Fruit fly (Drosophila melanogaster) whole organism, wandering third instar larva: ENCODE measurements around the gene CG11997.

ENCODE experiments used
- CG32264 ChIP-seq: fragments of 200-800 bp; sonication (Bioruptor generic); optimal IDR thresholded peaks from 2 replicates; lab custom pipeline; 2016; ENCODE audit warnings: missing biosample characterization, missing genetic modification characterization
- CrebA ChIP-seq: fragments of 200-800 bp; sonication (Bioruptor generic); optimal IDR thresholded peaks from 2 replicates; lab custom pipeline; 2016; ENCODE audit warnings: missing biosample characterization, mild to moderate bottlenecking, missing genetic modification characterization, borderline replicate concordance
- Dif ChIP-seq: fragments of 200-275, 200-300 bp; sonication (Bioruptor generic); optimal IDR thresholded peaks from 2 replicates; lab custom pipeline; 2018; ENCODE audit warnings: missing biosample characterization, missing genetic modification characterization; ENCODE audit not compliant: partially characterized antibody
- GATAd ChIP-seq: sonication (Bioruptor generic); optimal IDR thresholded peaks from 2 replicates; lab custom pipeline; 2016; ENCODE audit warnings: missing biosample characterization, missing genetic modification characterization
- HLH106 ChIP-seq: fragments of 200-800 bp; optimal IDR thresholded peaks from 3 replicates; lab custom pipeline; 2019; ENCODE audit warnings: missing biosample characterization, mild to moderate bottlenecking, missing genetic modification characterization, moderate library complexity
- Hnf4 ChIP-seq: fragments of 200-800 bp; sonication (Bioruptor generic); optimal IDR thresholded peaks from 2 replicates; lab custom pipeline; 2016; ENCODE audit warnings: missing biosample characterization, mild to moderate bottlenecking, missing genetic modification characterization
- Mio ChIP-seq: sonication (Bioruptor generic); optimal IDR thresholded peaks from 2 replicates; lab custom pipeline; 2016; ENCODE audit warnings: missing biosample characterization, missing genetic modification characterization
- N ChIP-seq: fragments of >200 bp; optimal IDR thresholded peaks from 2 replicates; lab custom pipeline; 2018; ENCODE audit warnings: missing biosample characterization, missing external identifiers, missing genetic modification characterization
- OdsH ChIP-seq: fragments of 200-800 bp; sonication (Bioruptor generic); optimal IDR thresholded peaks from 2 replicates; lab custom pipeline; 2016; ENCODE audit warnings: missing biosample characterization, mild to moderate bottlenecking, missing genetic modification characterization
- Rel ChIP-seq, 2 experiments: fragments of 200-800 bp; sonication (Bioruptor generic) in 1 of 2; optimal IDR thresholded peaks; 2 replicates in 1 of 2; 3 replicates in 1 of 2; lab custom pipeline; 2016 to 2019; ENCODE audit warnings: mild to moderate bottlenecking in 2 of 2, missing biosample characterization in 2 of 2, missing genetic modification characterization in 2 of 2, moderate library complexity in 1 of 2
- Sp1 ChIP-seq: fragments of 200-800 bp; sonication (Bioruptor generic); optimal IDR thresholded peaks from 3 replicates; lab custom pipeline; 2019; ENCODE audit warnings: missing biosample characterization, mild to moderate bottlenecking, missing genetic modification characterization, moderate library complexity
- Vsx2 ChIP-seq: fragments of 200-300, 225-300 bp; sonication (Bioruptor generic); optimal IDR thresholded peaks from 2 replicates; lab custom pipeline; 2018; ENCODE audit warnings: missing biosample characterization, missing genetic modification characterization; ENCODE audit not compliant: partially characterized antibody
- br ChIP-seq: fragments of 200-800 bp; sonication (Bioruptor generic); optimal IDR thresholded peaks from 2 replicates; lab custom pipeline; 2016; ENCODE audit warnings: missing biosample characterization, missing genetic modification characterization
- brk ChIP-seq: fragments of 200-800 bp; sonication (Bioruptor generic); optimal IDR thresholded peaks from 2 replicates; lab custom pipeline; 2016; ENCODE audit warnings: missing biosample characterization, mild to moderate bottlenecking, missing genetic modification characterization
- dl ChIP-seq, 2 experiments: fragments of 175-275, 200-275 bp in 1 of 2; fragments of 200-275 bp in 1 of 2; sonication (Bioruptor generic); optimal IDR thresholded peaks; lab custom pipeline; 2018; ENCODE audit warnings: mild to moderate bottlenecking in 2 of 2, missing biosample characterization in 2 of 2, missing genetic modification characterization in 2 of 2, moderate library complexity in 2 of 2; ENCODE audit not compliant: partially characterized antibody in 2 of 2, insufficient read depth in 1 of 2
- dmrt93B ChIP-seq: fragments of 200-800 bp; sonication (Bioruptor generic); optimal IDR thresholded peaks from 2 replicates; lab custom pipeline; 2018; ENCODE audit warnings: missing biosample characterization, mild to moderate bottlenecking, missing genetic modification characterization
- dsf ChIP-seq: sonication (Bioruptor generic); optimal IDR thresholded peaks from 2 replicates; lab custom pipeline; 2016; ENCODE audit warnings: missing biosample characterization, missing genetic modification characterization, borderline replicate concordance
- ey ChIP-seq: fragments of 200-800 bp; sonication (Bioruptor generic); optimal IDR thresholded peaks from 2 replicates; lab custom pipeline; 2016; ENCODE audit warnings: missing biosample characterization, missing genetic modification characterization
- foxo ChIP-seq, 2 experiments: fragments of 200-800 bp; sonication (Bioruptor generic); optimal IDR thresholded peaks; 2 replicates in 1 of 2; 3 replicates in 1 of 2; lab custom pipeline; 2016 to 2017; ENCODE audit warnings: missing biosample characterization in 2 of 2, missing genetic modification characterization in 2 of 2
- fru ChIP-seq: fragments of 200-800 bp; sonication (Bioruptor generic); optimal IDR thresholded peaks from 3 replicates; lab custom pipeline; 2016; ENCODE audit warnings: missing biosample characterization, mild to moderate bottlenecking, missing genetic modification characterization
- h ChIP-seq: fragments of 200-800 bp; sonication (Bioruptor generic); optimal IDR thresholded peaks from 3 replicates; lab custom pipeline; 2016; ENCODE audit warnings: missing biosample characterization, mild to moderate bottlenecking, missing genetic modification characterization
- jim ChIP-seq: fragments of 175-275, 200-325 bp; sonication (Bioruptor generic); optimal IDR thresholded peaks from 2 replicates; lab custom pipeline; 2016; ENCODE audit warnings: missing biosample characterization, mild to moderate bottlenecking, missing genetic modification characterization
- pan ChIP-seq: fragments of >200 bp; optimal IDR thresholded peaks from 2 replicates; lab custom pipeline; 2017
- psq ChIP-seq: fragments of 200-800 bp; sonication (Bioruptor generic); optimal IDR thresholded peaks from 3 replicates; lab custom pipeline; 2017; ENCODE audit warnings: missing biosample characterization, mild to moderate bottlenecking, missing genetic modification characterization, moderate library complexity
- rgr ChIP-seq: fragments of 200-800 bp; sonication (Bioruptor generic); optimal IDR thresholded peaks from 3 replicates; lab custom pipeline; 2016; ENCODE audit warnings: missing biosample characterization, mild to moderate bottlenecking, missing genetic modification characterization
- sage ChIP-seq: fragments of 200-800 bp; sonication (Bioruptor generic); optimal IDR thresholded peaks from 2 replicates; lab custom pipeline; 2016; ENCODE audit warnings: missing biosample characterization, mild to moderate bottlenecking, missing genetic modification characterization
- sv ChIP-seq: fragments of 200-800 bp; sonication (Bioruptor generic); optimal IDR thresholded peaks from 3 replicates; lab custom pipeline; 2016; ENCODE audit warnings: missing biosample characterization, missing genetic modification characterization
- tai ChIP-seq: sonication (Bioruptor generic); optimal IDR thresholded peaks from 2 replicates; lab custom pipeline; 2016; ENCODE audit warnings: missing biosample characterization, missing genetic modification characterization
- usp ChIP-seq: fragments of >200 bp; optimal IDR thresholded peaks from 2 replicates; lab custom pipeline; 2017; ENCODE audit warnings: missing biosample characterization, missing genetic modification characterization
- woc ChIP-seq: sonication (Bioruptor generic); optimal IDR thresholded peaks from 2 replicates; lab custom pipeline; 2016; ENCODE audit warnings: missing biosample characterization, mild to moderate bottlenecking, missing genetic modification characterization

CG11997 gene

DNA sequence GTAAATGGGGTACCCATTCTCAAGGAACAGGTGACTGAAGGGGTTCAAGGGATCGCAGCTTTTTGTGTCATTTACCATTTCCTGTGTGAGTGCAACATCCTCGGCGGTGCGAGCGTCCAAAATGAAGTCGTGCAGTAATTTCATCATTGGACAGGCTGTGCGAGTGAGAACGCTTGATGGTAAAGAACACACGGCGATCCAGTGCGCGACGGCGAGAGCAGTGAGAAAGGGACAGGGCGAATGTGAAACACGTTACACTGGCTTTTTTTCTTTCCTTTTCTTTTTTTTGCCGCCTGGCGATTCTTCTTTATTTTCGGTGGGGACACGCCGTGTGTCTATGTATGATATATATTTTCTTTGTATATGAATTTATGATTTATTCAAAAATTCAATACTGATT, 48.8 kb downstream of the CG11997 start:
- TF ChIP-seq Vsx2 (GFP tag; lab: Kevin White, UChicago) (peak; percentile 3), foxo (GFP tag; optimal IDR thresholded peaks at IDR 0.05; lab: Kevin White, UChicago) (no peak), OdsH (GFP tag; lab: Kevin White, UChicago) (no peak), fru (GFP tag; lab: Kevin White, UChicago) (peak; percentile 8)

DNA sequence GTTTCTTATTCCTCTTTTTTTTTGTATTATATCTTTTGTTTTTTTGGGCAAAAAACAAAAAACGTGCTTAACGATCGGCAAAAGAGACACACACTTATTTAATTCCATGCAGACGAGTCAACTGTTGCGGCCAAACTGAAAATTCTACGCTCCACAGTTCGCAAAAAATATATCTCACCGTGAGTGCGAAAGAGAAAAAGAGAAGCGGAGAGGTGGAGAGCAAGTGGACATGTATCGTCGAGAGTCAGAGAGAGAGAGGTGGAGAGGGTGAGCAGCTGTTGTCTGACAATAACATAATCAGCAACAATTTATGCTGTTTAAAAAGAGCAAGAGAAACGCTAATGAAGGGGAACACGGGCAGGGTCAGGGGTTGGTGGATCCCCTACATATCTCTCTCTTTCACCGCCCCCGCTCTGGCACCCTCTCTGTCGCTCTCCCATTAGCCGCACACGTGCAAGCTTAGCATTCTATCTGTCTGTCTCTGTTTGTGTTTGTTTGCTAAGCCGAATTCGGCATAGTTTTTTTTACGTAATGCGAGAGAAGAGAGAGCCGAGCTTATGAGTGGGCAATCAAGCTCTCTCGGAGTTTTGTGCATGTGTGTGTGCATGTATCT, 49.5 kb downstream of the CG11997 start:
- TF ChIP-seq brk (no peak), woc (GFP tag; lab: Kevin White, UChicago) (peak; percentile 5), br (GFP tag; lab: Kevin White, UChicago) (no peak), Vsx2 (GFP tag; lab: Kevin White, UChicago) (peak; percentile 73), h (GFP tag; lab: Kevin White, UChicago) (no peak), psq (GFP tag; lab: Kevin White, UChicago) (peak; percentile 94), Rel (GFP tag; optimal IDR thresholded peaks at IDR 0.05; lab: Kevin White, UChicago) (no peak), Rel (tag; optimal IDR thresholded peaks at IDR 0.05; lab: Kevin White, UChicago) (peak; percentile 93), Dif (peak; percentile 75), GATAd (GFP tag; lab: Kevin White, UChicago) (no peak), dl (GFP tag; optimal IDR thresholded peaks at IDR 0.05; lab: Kevin White, UChicago; ENCODE audit: insufficient read depth in 1 of 2, partially characterized antibody in 2 of 2) (peak; percentile 32 to 65), OdsH (GFP tag; lab: Kevin White, UChicago) (no peak), tai (no peak), rgr (no peak)

DNA sequence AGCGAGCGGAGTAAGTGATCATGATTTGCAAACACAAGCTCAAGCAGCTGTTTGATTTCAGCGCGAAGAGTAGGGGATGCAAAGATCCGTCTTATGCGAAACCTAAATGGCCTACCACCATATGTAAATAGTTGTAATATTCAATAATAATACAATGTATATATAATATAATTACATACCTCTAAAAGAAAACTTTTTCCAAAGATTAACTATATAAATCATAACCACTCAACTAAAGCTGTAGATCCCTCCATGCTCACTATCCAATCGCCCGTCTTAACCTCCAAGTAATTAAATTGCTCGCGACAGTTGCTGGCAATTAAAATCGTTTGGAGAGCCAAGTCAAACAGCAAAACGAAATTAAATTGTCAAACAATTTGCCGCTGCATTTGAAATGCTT, 50.0 kb downstream of the CG11997 start:
- no peak for TF ChIP-seq Mio (GFP tag; lab: Kevin White, UChicago)
- peak; percentile 72 for TF ChIP-seq OdsH (GFP tag; lab: Kevin White, UChicago)
- TF ChIP-seq N (GFP tag; lab: Kevin White, UChicago) = no peak
- peak in 1 of 2 experiments; percentile 83 for TF ChIP-seq foxo (GFP tag; optimal IDR thresholded peaks at IDR 0.05; lab: Kevin White, UChicago)
- TF ChIP-seq dl (GFP tag; optimal IDR thresholded peaks at IDR 0.05; lab: Kevin White, UChicago; ENCODE audit: insufficient read depth in 1 of 2, partially characterized antibody in 2 of 2) = no peak
- peak; percentile 59 for TF ChIP-seq ey (GFP tag; lab: Kevin White, UChicago)
- TF ChIP-seq HLH106 (tag; lab: Kevin White, UChicago) = peak; percentile 73
- TF ChIP-seq pan = no peak
- no peak for TF ChIP-seq br (GFP tag; lab: Kevin White, UChicago)
- peak; percentile 23 for TF ChIP-seq brk
- TF ChIP-seq psq (GFP tag; lab: Kevin White, UChicago) = no peak
- TF ChIP-seq h (GFP tag; lab: Kevin White, UChicago) = peak; percentile 74
- TF ChIP-seq woc (GFP tag; lab: Kevin White, UChicago) = peak; percentile 3
- TF ChIP-seq Vsx2 (GFP tag; lab: Kevin White, UChicago) = no peak
- peak; percentile 46 for TF ChIP-seq sv (GFP tag; lab: Kevin White, UChicago)
- TF ChIP-seq Rel (GFP tag; optimal IDR thresholded peaks at IDR 0.05; lab: Kevin White, UChicago) = no peak
- no peak for TF ChIP-seq Rel (tag; optimal IDR thresholded peaks at IDR 0.05; lab: Kevin White, UChicago)
- TF ChIP-seq sage (GFP tag; lab: Kevin White, UChicago) = peak; percentile 73
- no peak for TF ChIP-seq tai
- TF ChIP-seq CrebA (GFP tag; lab: Kevin White, UChicago) = no peak
- peak; percentile 84 for TF ChIP-seq rgr
- TF ChIP-seq Hnf4 = peak; percentile 31
- TF ChIP-seq dmrt93B (GFP tag; lab: Kevin White, UChicago) = peak; percentile 72
- TF ChIP-seq Sp1 (GFP tag; lab: Kevin White, UChicago) = peak; percentile 58
- peak; percentile 5 for TF ChIP-seq CG32264 (GFP tag; lab: Kevin White, UChicago)
- TF ChIP-seq dsf (GFP tag; lab: Kevin White, UChicago) = no peak
- TF ChIP-seq fru (GFP tag; lab: Kevin White, UChicago) = peak; percentile 44

DNA sequence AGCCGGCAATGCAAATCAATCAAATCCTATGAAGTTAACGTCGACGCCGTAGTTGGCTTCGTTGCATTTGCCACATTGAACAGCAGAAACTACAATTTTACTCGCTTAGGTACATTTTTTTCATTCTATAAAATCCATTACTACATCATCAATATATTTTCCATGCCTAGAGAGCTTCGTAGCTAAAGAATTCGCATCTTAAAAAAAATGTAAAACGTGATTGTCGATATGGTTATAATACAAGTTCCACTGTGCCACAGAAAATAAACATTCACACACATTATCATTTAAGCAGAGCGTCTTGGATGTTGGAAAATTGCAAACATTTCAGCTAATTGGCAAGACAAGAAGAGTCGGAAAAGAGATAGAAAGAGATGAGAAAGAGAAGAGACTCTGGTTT, 50.6 kb downstream of the CG11997 start:
- TF ChIP-seq rgr (no peak), jim (GFP tag; lab: Kevin White, UChicago) (no peak), HLH106 (tag; lab: Kevin White, UChicago) (no peak), ey (GFP tag; lab: Kevin White, UChicago) (no peak), OdsH (GFP tag; lab: Kevin White, UChicago) (no peak), Rel (GFP tag; optimal IDR thresholded peaks at IDR 0.05; lab: Kevin White, UChicago) (no peak), Rel (tag; optimal IDR thresholded peaks at IDR 0.05; lab: Kevin White, UChicago) (no peak), brk (no peak), usp (GFP tag; lab: Kevin White, UChicago) (no peak), GATAd (GFP tag; lab: Kevin White, UChicago) (no peak)
